Worm (Caenorhabditis elegans) whole organism, young adult: ENCODE data around the gene lact-5.

Experiments used
- C06A6.2 ChIP-seq: fragments of 200-800 bp; sonication (Bioruptor generic); conservative IDR thresholded peaks from 2 replicates; pipeline ENCODE4 v1.3.6; 2022; ENCODE audit warnings: missing genetic modification characterization, missing compliant biosample characterization
- F22D6.2 ChIP-seq: sonication (generic microtip); optimal IDR thresholded peaks from 2 replicates; lab custom pipeline; 2016; ENCODE audit warnings: mild to moderate bottlenecking, missing genetic modification characterization, missing compliant biosample characterization
- F23B12.7 ChIP-seq: sonication (generic microtip); optimal IDR thresholded peaks from 2 replicates; lab custom pipeline; 2017; ENCODE audit warnings: missing genetic modification characterization, mild to moderate bottlenecking, missing compliant biosample characterization, antibody characterized with exemption, moderate library complexity; ENCODE audit not compliant: insufficient read depth
- F49E8.2 ChIP-seq: sonication (generic microtip); optimal IDR thresholded peaks from 3 replicates; lab custom pipeline; 2017; ENCODE audit warnings: missing genetic modification characterization, mild to moderate bottlenecking, missing compliant biosample characterization, antibody characterized with exemption, moderate library complexity; ENCODE audit not compliant: insufficient read depth
- F52B5.7 ChIP-seq: sonication (generic microtip); optimal IDR thresholded peaks from 2 replicates; lab custom pipeline; 2016; ENCODE audit warnings: mild to moderate bottlenecking, missing genetic modification characterization, missing compliant biosample characterization
- F57A8.1 ChIP-seq: fragments of 200-800 bp; sonication (Bioruptor generic); optimal IDR thresholded peaks from 2 replicates; lab custom pipeline; 2018; ENCODE audit warnings: mild to moderate bottlenecking, missing genetic modification characterization, moderate library complexity, missing compliant biosample characterization
- F57C9.4 ChIP-seq: sonication (generic microtip); optimal IDR thresholded peaks from 2 replicates; lab custom pipeline; 2017; ENCODE audit warnings: mild to moderate bottlenecking, missing genetic modification characterization, missing compliant biosample characterization
- K11D2.4 ChIP-seq: fragments of 200-800 bp; sonication (Bioruptor generic); IDR thresholded peaks from 2 replicates; pipeline ENCODE4 v1.3.6; 2022; ENCODE audit warnings: missing genetic modification reagents, missing genetic modification characterization, missing compliant biosample characterization
- T26A5.8 ChIP-seq: sonication (generic microtip); optimal IDR thresholded peaks from 2 replicates; lab custom pipeline; 2016; ENCODE audit warnings: missing genetic modification characterization, missing compliant biosample characterization
- Y53G8AR.9 ChIP-seq: fragments of 200-800 bp; sonication (Bioruptor generic); conservative IDR thresholded peaks from 2 replicates; pipeline ENCODE4 v1.3.6; 2022; ENCODE audit warnings: missing genetic modification reagents, missing genetic modification characterization, missing compliant biosample characterization
- Y79H2A.3 ChIP-seq: fragments of 200-800 bp; sonication (Bioruptor generic); conservative IDR thresholded peaks from 2 replicates; pipeline ENCODE4 v1.3.6; 2022; ENCODE audit warnings: missing genetic modification reagents, missing genetic modification characterization, missing compliant biosample characterization
- Y95B8A.8 ChIP-seq: fragments of 200-800 bp; sonication (Bioruptor generic); IDR thresholded peaks from 2 replicates; pipeline ENCODE4 v1.3.6; 2022; ENCODE audit warnings: missing genetic modification reagents, missing genetic modification characterization, missing compliant biosample characterization
- ama-1 ChIP-seq, 3 experiments: fragments of 150-350 bp in 1 of 3; sonication (generic microtip) in 2 of 3; optimal IDR thresholded peaks; 2 replicates each; lab custom pipeline; 2014 to 2018; ENCODE audit warnings: missing biosample characterization in 2 of 3, missing genetic modification characterization in 2 of 3, missing genetic modification reagents in 2 of 3
- athp-1 ChIP-seq: sonication (generic microtip); optimal IDR thresholded peaks from 2 replicates; lab custom pipeline; 2017; ENCODE audit warnings: mild to moderate bottlenecking, missing genetic modification characterization, missing compliant biosample characterization
- bed-1 ChIP-seq: fragments of 200-800 bp; sonication (Bioruptor generic); IDR thresholded peaks from 2 replicates; pipeline ENCODE4 v1.3.6; 2022; ENCODE audit warnings: missing genetic modification reagents, missing genetic modification characterization, missing compliant biosample characterization
- bed-2 ChIP-seq: fragments of 200-800 bp; sonication (Bioruptor generic); IDR thresholded peaks from 2 replicates; pipeline ENCODE4 v1.3.6; 2022; ENCODE audit warnings: missing genetic modification reagents, missing genetic modification characterization, missing compliant biosample characterization
- ceh-58 ChIP-seq: fragments of 200-800 bp; sonication (Bioruptor generic); IDR thresholded peaks from 2 replicates; pipeline ENCODE4 v1.3.6; 2022; ENCODE audit warnings: missing genetic modification characterization, missing compliant biosample characterization
- ceh-79 ChIP-seq: sonication (generic microtip); optimal IDR thresholded peaks from 2 replicates; lab custom pipeline; 2017; ENCODE audit warnings: mild to moderate bottlenecking, missing genetic modification characterization, missing compliant biosample characterization
- ceh-91 ChIP-seq: fragments of 200-800 bp; sonication (Bioruptor generic); IDR thresholded peaks from 2 replicates; pipeline ENCODE4 v1.3.6; 2022; ENCODE audit warnings: missing genetic modification reagents, missing genetic modification characterization, missing compliant biosample characterization
- dpl-1 ChIP-seq: fragments of 150-350 bp; optimal IDR thresholded peaks from 2 replicates; lab custom pipeline; 2014; ENCODE audit warnings: missing biosample characterization, missing genetic modification reagents, missing genetic modification characterization
- egl-18 ChIP-seq: fragments of 200-800 bp; sonication (Bioruptor generic); IDR thresholded peaks from 2 replicates; pipeline ENCODE4 v1.3.6; 2022; ENCODE audit warnings: missing genetic modification reagents, missing genetic modification characterization, missing compliant biosample characterization
- egrh-3 ChIP-seq: fragments of 200-800 bp; sonication (Bioruptor generic); IDR thresholded peaks from 2 replicates; pipeline ENCODE4 v1.3.6; 2022; ENCODE audit warnings: missing genetic modification reagents, missing genetic modification characterization, missing compliant biosample characterization
- gei-17 ChIP-seq: fragments of 200-800 bp; sonication (Bioruptor generic); optimal IDR thresholded peaks from 2 replicates; lab custom pipeline; 2018; ENCODE audit warnings: mild to moderate bottlenecking, missing genetic modification characterization, missing compliant biosample characterization
- him-1 ChIP-seq: sonication (generic microtip); optimal IDR thresholded peaks from 2 replicates; lab custom pipeline; 2016; ENCODE audit warnings: missing genotype, missing genetic modification reagents, missing genetic modification characterization, missing compliant biosample characterization
- lin-26 ChIP-seq: fragments of 200-800 bp; sonication (Bioruptor generic); IDR thresholded peaks from 2 replicates; pipeline ENCODE4 v1.3.6; 2022; ENCODE audit warnings: missing genetic modification reagents, missing genetic modification characterization, missing compliant biosample characterization
- lin-35 ChIP-seq, 3 experiments: fragments of 150-350 bp in 2 of 3; sonication (generic microtip) in 1 of 3; optimal IDR thresholded peaks; 2 replicates each; lab custom pipeline; 2014 to 2018; ENCODE audit warnings: missing biosample characterization in 3 of 3, missing genetic modification characterization in 3 of 3, missing genetic modification reagents in 3 of 3
- madf-8 ChIP-seq: fragments of 200-800 bp; sonication (Bioruptor generic); conservative IDR thresholded peaks from 2 replicates; pipeline ENCODE4 v1.3.6; 2022; ENCODE audit warnings: missing genetic modification reagents, missing genetic modification characterization, missing compliant biosample characterization
- mcd-1 ChIP-seq: fragments of 200-800 bp; sonication (Bioruptor generic); IDR thresholded peaks from 2 replicates; pipeline ENCODE4 v1.3.6; 2022; ENCODE audit warnings: missing genetic modification reagents, missing genetic modification characterization, missing compliant biosample characterization
- mes-4 ChIP-seq: sonication (generic microtip); optimal IDR thresholded peaks from 2 replicates; lab custom pipeline; 2016; ENCODE audit warnings: missing genotype, missing genetic modification characterization, missing compliant biosample characterization
- nfya-1 ChIP-seq: sonication (generic microtip); optimal IDR thresholded peaks from 2 replicates; lab custom pipeline; 2017; ENCODE audit warnings: antibody characterized with exemption, missing compliant biosample characterization, missing genetic modification characterization, borderline replicate concordance; ENCODE audit not compliant: insufficient read depth
- nhr-120 ChIP-seq: fragments of 200-800 bp; sonication (Bioruptor generic); IDR thresholded peaks from 2 replicates; pipeline ENCODE4 v1.3.6; 2022; ENCODE audit warnings: missing genetic modification characterization, missing compliant biosample characterization
- nhr-179 ChIP-seq: sonication (generic microtip); optimal IDR thresholded peaks from 2 replicates; lab custom pipeline; 2016; ENCODE audit warnings: mild to moderate bottlenecking, missing genetic modification characterization, missing compliant biosample characterization
- pha-4 ChIP-seq: fragments of 150-350 bp; sonication (generic microtip); optimal IDR thresholded peaks from 2 replicates; lab custom pipeline; 2014; ENCODE audit warnings: missing biosample characterization, missing genetic modification reagents, missing genetic modification characterization
- rcor-1 ChIP-seq: fragments of 200-800 bp; sonication (Bioruptor generic); IDR thresholded peaks from 2 replicates; pipeline ENCODE4 v1.3.6; 2022; ENCODE audit warnings: missing genetic modification reagents, missing genetic modification characterization, missing compliant biosample characterization
- sea-2 ChIP-seq: fragments of 200-800 bp; sonication (Bioruptor generic); IDR thresholded peaks from 2 replicates; pipeline ENCODE4 v1.3.6; 2022; ENCODE audit warnings: missing genetic modification characterization, missing compliant biosample characterization
- snpc-4 ChIP-seq, 5 experiments: fragments of 150-350 bp in 1 of 5; sonication (generic microtip) in 4 of 5; optimal IDR thresholded peaks; 2 replicates each; lab custom pipeline; 2014 to 2018; ENCODE audit warnings: missing genetic modification characterization in 5 of 5, missing biosample characterization in 3 of 5, antibody characterized with exemption in 2 of 5, mild to moderate bottlenecking in 2 of 5, missing compliant biosample characterization in 2 of 5, missing genotype in 2 of 5, moderate library complexity in 2 of 5, missing genetic modification reagents in 1 of 5
- tbx-9 ChIP-seq: sonication (generic microtip); optimal IDR thresholded peaks from 2 replicates; lab custom pipeline; 2016; ENCODE audit warnings: borderline replicate concordance, missing genetic modification characterization, inconsistent platforms, missing compliant biosample characterization
- unc-130 ChIP-seq: sonication (generic microtip); optimal IDR thresholded peaks from 2 replicates; lab custom pipeline; 2016; ENCODE audit warnings: missing genetic modification reagents, missing genetic modification characterization, missing compliant biosample characterization
- xnd-1 ChIP-seq: sonication (generic microtip); optimal IDR thresholded peaks from 2 replicates; lab custom pipeline; 2016; ENCODE audit warnings: missing genotype, missing genetic modification reagents, missing genetic modification characterization, missing compliant biosample characterization
- zfh-2 ChIP-seq: fragments of 200-800 bp; sonication (Bioruptor generic); conservative IDR thresholded peaks from 2 replicates; pipeline ENCODE4 v1.3.6; 2022; ENCODE audit warnings: missing genetic modification reagents, missing genetic modification characterization, missing compliant biosample characterization
- zim-3 ChIP-seq: sonication (generic microtip); optimal IDR thresholded peaks from 2 replicates; lab custom pipeline; 2017; ENCODE audit warnings: mild to moderate bottlenecking, missing genetic modification characterization, moderate library complexity, missing compliant biosample characterization
- ztf-26 ChIP-seq: sonication (generic microtip); optimal IDR thresholded peaks from 2 replicates; lab custom pipeline; 2017; ENCODE audit warnings: missing genetic modification characterization, missing compliant biosample characterization
- ztf-28 ChIP-seq: fragments of 200-800 bp; sonication (Bioruptor generic); IDR thresholded peaks from 2 replicates; pipeline ENCODE4 v1.3.6; 2022; ENCODE audit warnings: missing genetic modification reagents, missing genetic modification characterization, missing compliant biosample characterization
- ztf-6 ChIP-seq: fragments of 200-800 bp; sonication (Bioruptor generic); IDR thresholded peaks from 2 replicates; pipeline ENCODE4 v1.3.6; 2022; ENCODE audit warnings: missing genetic modification reagents, missing genetic modification characterization, missing compliant biosample characterization

The lact-5 gene

ce11 chrII:4821739-4822138 lies at the start of gene lact-5:
lact-5 (minus strand) TSS chrII:4821739.
- TF ChIP-seq mes-4 (tag; lab: Kevin White, UChicago) (no peak), Y95B8A.8 (GFP tag; lab: Robert Waterston, UW) (no peak), pha-4 (no peak), F22D6.2 (tag; lab: Kevin White, UChicago) (no peak), zim-3 (tag; lab: Kevin White, UChicago) (no peak)

- TF ChIP-seq unc-130 (GFP tag; lab: Kevin White, UChicago) (no peak), Y53G8AR.9 (GFP tag; lab: Robert Waterston, UW) (no peak)
Measured at ce11 chrII:4870691-4871090, 49.2 kb upstream of the lact-5 start, which contains the start of gene col-20. col-20 (minus strand) TSS chrII:4870791.

- TF ChIP-seq ama-1 (optimal IDR thresholded peaks at IDR 0.05; lab: Kevin White, UChicago) (no peak), ama-1 (GFP tag; optimal IDR thresholded peaks at IDR 0.05; lab: Kevin White, UChicago) (no peak), C06A6.2 (GFP tag; lab: Robert Waterston, UW) (no peak), egl-18 (GFP tag; lab: Robert Waterston, UW) (no peak), lin-35 (GFP tag; optimal IDR thresholded peaks at IDR 0.05; lab: Kevin White, UChicago) (no peak), T26A5.8 (tag; lab: Kevin White, UChicago) (no peak), F49E8.2 (tag; lab: Kevin White, UChicago) (no peak), K11D2.4 (GFP tag; lab: Robert Waterston, UW) (0 out of 2 replicates have a peak, but pooled peaks have one; percentile 46), zfh-2 (peak; percentile 93), egrh-3 (GFP tag; lab: Robert Waterston, UW) (peak; percentile 89), nhr-120 (GFP tag; lab: Robert Waterston, UW) (no peak), xnd-1 (tag; lab: Kevin White, UChicago) (no peak), F23B12.7 (tag; lab: Kevin White, UChicago) (no peak), ztf-26 (tag; lab: Kevin White, UChicago) (peak; percentile 1), nhr-179 (no peak), F57C9.4 (no peak), mes-4 (tag; lab: Kevin White, UChicago) (no peak), sea-2 (GFP tag; lab: Robert Waterston, UW) (no peak), dpl-1 (GFP tag; lab: Kevin White, UChicago) (no peak), gei-17 (GFP tag; lab: Kevin White, UChicago) (no peak), ceh-91 (GFP tag; lab: Robert Waterston, UW) (no peak), ceh-79 (no peak), tbx-9 (tag; lab: Kevin White, UChicago) (no peak), rcor-1 (GFP tag; lab: Robert Waterston, UW) (no peak), Y79H2A.3 (no peak), snpc-4 (GFP tag; optimal IDR thresholded peaks at IDR 0.05; lab: Kevin White, UChicago) (no peak), snpc-4 (tag; optimal IDR thresholded peaks at IDR 0.05; lab: Kevin White, UChicago) (no peak), ztf-6 (GFP tag; lab: Robert Waterston, UW) (no peak), madf-8 (GFP tag; lab: Robert Waterston, UW) (no peak), F57A8.1 (GFP tag; lab: Kevin White, UChicago) (no peak), bed-1 (GFP tag; lab: Robert Waterston, UW) (no peak), lin-26 (GFP tag; lab: Robert Waterston, UW) (0 out of 2 replicates have a peak, but pooled peaks have one; percentile 32), Y53G8AR.9 (GFP tag; lab: Robert Waterston, UW) (no peak), mcd-1 (GFP tag; lab: Robert Waterston, UW) (no peak), nfya-1 (tag; lab: Kevin White, UChicago) (no peak), ceh-58 (GFP tag; lab: Robert Waterston, UW) (no peak), ztf-28 (GFP tag; lab: Robert Waterston, UW) (no peak), zim-3 (tag; lab: Kevin White, UChicago) (no peak), athp-1 (tag; lab: Kevin White, UChicago) (no peak), F52B5.7 (tag; lab: Kevin White, UChicago) (no peak), bed-2 (GFP tag; lab: Robert Waterston, UW) (no peak), him-1 (tag; lab: Kevin White, UChicago) (no peak)
Measured at ce11 chrII:4869793-4870343, 48.3 kb upstream of the lact-5 start.
